Worm (Caenorhabditis elegans) whole organism, L1 larva: ENCODE results near the gene M02F4.2.

Source experiments
- fkh-10 ChIP-seq: sonication (generic microtip); optimal IDR thresholded peaks from 2 replicates; lab custom pipeline; 2017; ENCODE audit warnings: missing biosample characterization, missing genetic modification reagents, missing genetic modification characterization
- fkh-8 ChIP-seq: sonication (generic microtip); optimal IDR thresholded peaks from 2 replicates; lab custom pipeline; 2016; ENCODE audit warnings: mild to moderate bottlenecking, missing genetic modification characterization, missing compliant biosample characterization
- nhr-77 ChIP-seq: fragments of 150-350 bp; optimal IDR thresholded peaks from 2 replicates; lab custom pipeline; 2014; ENCODE audit warnings: missing biosample characterization, missing genetic modification characterization
- nhr-90 ChIP-seq: sonication (generic microtip); optimal IDR thresholded peaks from 2 replicates; lab custom pipeline; 2016; ENCODE audit warnings: mild to moderate bottlenecking, missing genetic modification characterization, missing compliant biosample characterization; ENCODE audit not compliant: poor library complexity
- snpc-4 ChIP-seq: fragments of 150-350 bp; optimal IDR thresholded peaks from 2 replicates; lab custom pipeline; 2014; ENCODE audit warnings: missing biosample characterization, missing genetic modification characterization
- unc-62 ChIP-seq: fragments of 150-350 bp; optimal IDR thresholded peaks from 2 replicates; lab custom pipeline; 2014; ENCODE audit warnings: missing biosample characterization, missing genetic modification reagents, missing genetic modification characterization
- ztf-11 ChIP-seq, 2 experiments: sonication (generic microtip); optimal IDR thresholded peaks; 2 replicates each; lab custom pipeline; 2016 to 2017; ENCODE audit warnings: missing genetic modification characterization in 2 of 2, missing biosample characterization in 1 of 2, missing compliant biosample characterization in 1 of 2

ce11 chrX:3059299-3059698, 25.2 kb upstream of the M02F4.2 start, which contains the start of gene rsef-1:
- TF ChIP-seq snpc-4 (tag; lab: Kevin White, UChicago) (no peak), nhr-77 (no peak), ztf-11 (tag; optimal IDR thresholded peaks at IDR 0.05; lab: Kevin White, UChicago) (no peak), fkh-10 (GFP tag; lab: Kevin White, UChicago) (no peak), unc-62 (GFP tag; lab: Kevin White, UChicago) (no peak), nhr-90 (tag; lab: Kevin White, UChicago) (no peak), fkh-8 (tag; lab: Kevin White, UChicago) (no peak)
